Fruit fly (Drosophila melanogaster) whole organism, embryonic: ENCODE data around the gene CG18788.

ENCODE experiments used
- Adf1 ChIP-seq: fragments of 200-800 bp; sonication (Bioruptor generic); IDR thresholded peaks from 2 replicates; pipeline ENCODE4 v1.3.6; 2022; ENCODE audit warnings: missing biosample characterization, missing genetic modification characterization
- Antp ChIP-seq: fragments of 200-800 bp; sonication (Bioruptor generic); optimal IDR thresholded peaks from 3 replicates; lab custom pipeline; 2016; ENCODE audit warnings: missing biosample characterization, missing genetic modification characterization
- CG10321 ChIP-seq: fragments of 200-800 bp; sonication (Bioruptor generic); IDR thresholded peaks from 2 replicates; pipeline ENCODE4 v1.3.6; 2022; ENCODE audit warnings: missing biosample characterization, missing genetic modification characterization
- CG11456 ChIP-seq: fragments of 200-800 bp; sonication (Bioruptor generic); IDR thresholded peaks from 3 replicates; pipeline ENCODE4 v1.3.6; 2022; ENCODE audit warnings: missing biosample characterization, missing genetic modification characterization
- CG12236 ChIP-seq: fragments of 200-800 bp; sonication (Bioruptor generic); optimal IDR thresholded peaks from 2 replicates; lab custom pipeline; 2016; ENCODE audit warnings: missing biosample characterization, missing genetic modification characterization
- CG14667 ChIP-seq: fragments of 200-800 bp; sonication (Bioruptor generic); IDR thresholded peaks from 2 replicates; pipeline ENCODE4 v1.3.6; 2022; ENCODE audit warnings: missing biosample characterization, missing genetic modification characterization
- CG15011 ChIP-seq: fragments of 200-800 bp; sonication (Bioruptor generic); optimal IDR thresholded peaks from 3 replicates; lab custom pipeline; 2018; ENCODE audit warnings: missing biosample characterization, mild to moderate bottlenecking, missing genetic modification characterization
- CG15514 ChIP-seq: fragments of 200-800 bp; sonication (Bioruptor generic); optimal IDR thresholded peaks from 3 replicates; lab custom pipeline; 2017; ENCODE audit warnings: missing biosample characterization, missing genetic modification characterization, mild to moderate bottlenecking, moderate library complexity, missing genetic modification reagents
- CG16815 ChIP-seq: fragments of 200-800 bp; sonication (Bioruptor generic); optimal IDR thresholded peaks from 3 replicates; lab custom pipeline; 2017; ENCODE audit warnings: missing biosample characterization, mild to moderate bottlenecking, missing genetic modification characterization
- CG17359 ChIP-seq: fragments of 200-800 bp; sonication (Bioruptor generic); optimal IDR thresholded peaks from 3 replicates; lab custom pipeline; 2018; ENCODE audit warnings: missing biosample characterization, mild to moderate bottlenecking, missing genetic modification characterization, moderate library complexity
- CG17912 ChIP-seq: fragments of 200-800 bp; sonication (Bioruptor generic); optimal IDR thresholded peaks from 2 replicates; lab custom pipeline; 2018; ENCODE audit warnings: missing biosample characterization, mild to moderate bottlenecking, missing genetic modification characterization
- CG18619 ChIP-seq: fragments of 200-800 bp; sonication (Bioruptor generic); optimal IDR thresholded peaks from 3 replicates; lab custom pipeline; 2017; ENCODE audit warnings: missing biosample characterization, mild to moderate bottlenecking, missing genetic modification characterization
- CG2678 ChIP-seq: fragments of 200-800 bp; sonication (Bioruptor generic); optimal IDR thresholded peaks from 3 replicates; lab custom pipeline; 2019; ENCODE audit warnings: missing biosample characterization, mild to moderate bottlenecking, missing genetic modification characterization, moderate library complexity
- CG32772 ChIP-seq: fragments of 200-800 bp; sonication (Bioruptor generic); IDR thresholded peaks from 2 replicates; pipeline ENCODE4 v1.3.6; 2022; ENCODE audit warnings: missing biosample characterization, missing genetic modification characterization
- CG4617 ChIP-seq: fragments of 200-800 bp; sonication (Bioruptor generic); optimal IDR thresholded peaks from 3 replicates; lab custom pipeline; 2016; ENCODE audit warnings: missing biosample characterization, missing genetic modification characterization, borderline replicate concordance
- CG5953 ChIP-seq: fragments of 200-800 bp; sonication (Bioruptor generic); IDR thresholded peaks from 2 replicates; pipeline ENCODE4 v1.3.6; 2022; ENCODE audit warnings: missing biosample characterization, missing genetic modification characterization
- CG6683 ChIP-seq: fragments of 200-800 bp; sonication (Bioruptor generic); optimal IDR thresholded peaks from 2 replicates; lab custom pipeline; 2017; ENCODE audit warnings: missing biosample characterization, mild to moderate bottlenecking, missing genetic modification characterization, missing genetic modification reagents
- CkIIα-i1 ChIP-seq: fragments of 200-800 bp; sonication (Bioruptor generic); IDR thresholded peaks from 2 replicates; pipeline ENCODE4 v1.3.6; 2022; ENCODE audit warnings: missing biosample characterization, missing genetic modification characterization
- CrebB ChIP-seq: fragments of 200-800 bp; sonication (Bioruptor generic); optimal IDR thresholded peaks from 3 replicates; lab custom pipeline; 2018; ENCODE audit warnings: missing biosample characterization, mild to moderate bottlenecking, missing genetic modification characterization
- Dek ChIP-seq: fragments of 200-800 bp; sonication (Bioruptor generic); optimal IDR thresholded peaks from 3 replicates; lab custom pipeline; 2019; ENCODE audit warnings: missing biosample characterization, mild to moderate bottlenecking, missing genetic modification characterization, moderate library complexity
- Dfd ChIP-seq, 2 experiments: fragments of >200 bp; optimal IDR thresholded peaks; 2 replicates each; lab custom pipeline; 2017; ENCODE audit warnings: missing biosample characterization in 2 of 2, missing genetic modification characterization in 2 of 2
- Doc3 ChIP-seq: fragments of 200-800 bp; sonication (Bioruptor generic); IDR thresholded peaks from 3 replicates; pipeline ENCODE4 v1.3.6; 2022; ENCODE audit warnings: missing biosample characterization, missing genetic modification characterization; ENCODE audit not compliant: partially characterized antibody
- E2f2 ChIP-seq: fragments of 200-800 bp; sonication (Bioruptor generic); IDR thresholded peaks from 2 replicates; pipeline ENCODE4 v1.3.6; 2022; ENCODE audit warnings: missing biosample characterization, missing genetic modification characterization
- Eip74EF ChIP-seq, 2 experiments: fragments of 200-800 bp in 1 of 2; fragments of >200 bp in 1 of 2; sonication (Bioruptor generic) in 1 of 2; optimal IDR thresholded peaks; 2 replicates each; lab custom pipeline; 2017 to 2019; ENCODE audit warnings: missing biosample characterization in 2 of 2, missing genetic modification characterization in 2 of 2, mild to moderate bottlenecking in 1 of 2, moderate library complexity in 1 of 2
- HmgZ ChIP-seq: fragments of 200-800 bp; sonication (Bioruptor generic); optimal IDR thresholded peaks from 2 replicates; lab custom pipeline; 2018; ENCODE audit warnings: missing biosample characterization, mild to moderate bottlenecking, missing genetic modification characterization
- Hr3 ChIP-seq: fragments of 200-800 bp; sonication (Bioruptor generic); optimal IDR thresholded peaks from 3 replicates; lab custom pipeline; 2016; ENCODE audit warnings: missing biosample characterization, missing genetic modification characterization
- Lpt ChIP-seq: fragments of >200 bp; optimal IDR thresholded peaks from 2 replicates; lab custom pipeline; 2018; ENCODE audit warnings: missing biosample characterization, missing genetic modification characterization
- MESR4 ChIP-seq: fragments of 200-800 bp; sonication (Bioruptor generic); optimal IDR thresholded peaks from 2 replicates; lab custom pipeline; 2018; ENCODE audit warnings: missing biosample characterization, mild to moderate bottlenecking, missing genetic modification characterization, moderate library complexity
- Max ChIP-seq: fragments of 200-800 bp; sonication (Bioruptor generic); optimal IDR thresholded peaks from 2 replicates; lab custom pipeline; 2016; ENCODE audit warnings: missing biosample characterization, mild to moderate bottlenecking, missing genetic modification characterization
- Meics ChIP-seq: fragments of 200-800 bp; sonication (Bioruptor generic); optimal IDR thresholded peaks from 2 replicates; lab custom pipeline; 2017; ENCODE audit warnings: missing biosample characterization, mild to moderate bottlenecking, missing genetic modification characterization
- PHDP ChIP-seq: fragments of 200-800 bp; sonication (Bioruptor generic); optimal IDR thresholded peaks from 3 replicates; lab custom pipeline; 2018; ENCODE audit warnings: missing biosample characterization, mild to moderate bottlenecking, missing genetic modification characterization, moderate library complexity
- Sox100B ChIP-seq: fragments of 200-800 bp; sonication (Bioruptor generic); optimal IDR thresholded peaks from 3 replicates; lab custom pipeline; 2018; ENCODE audit warnings: missing biosample characterization, mild to moderate bottlenecking, missing genetic modification characterization
- bbx ChIP-seq: fragments of 200-800 bp; sonication (Bioruptor generic); IDR thresholded peaks from 2 replicates; pipeline ENCODE4 v1.3.6; 2022; ENCODE audit warnings: missing biosample characterization, missing genetic modification characterization; ENCODE audit not compliant: partially characterized antibody
- cato ChIP-seq: fragments of 200-800 bp; sonication (Bioruptor generic); optimal IDR thresholded peaks from 2 replicates; lab custom pipeline; 2016; ENCODE audit warnings: missing biosample characterization, missing genetic modification characterization, borderline replicate concordance
- ems ChIP-seq: fragments of 200-800 bp; sonication (Bioruptor generic); optimal IDR thresholded peaks from 3 replicates; lab custom pipeline; 2016; ENCODE audit warnings: missing biosample characterization, missing genetic modification characterization
- fu2 ChIP-seq: fragments of 200-800 bp; sonication (Bioruptor generic); optimal IDR thresholded peaks from 2 replicates; lab custom pipeline; 2016; ENCODE audit warnings: missing biosample characterization, missing genetic modification characterization
- gro ChIP-seq: fragments of 200-800 bp; sonication (Bioruptor generic); optimal IDR thresholded peaks from 2 replicates; lab custom pipeline; 2016; ENCODE audit warnings: missing biosample characterization, missing genetic modification characterization
- h ChIP-seq: fragments of >200 bp; optimal IDR thresholded peaks from 2 replicates; lab custom pipeline; 2017
- inv ChIP-seq: fragments of 200-800 bp; sonication (Bioruptor generic); IDR thresholded peaks from 2 replicates; pipeline ENCODE4 v1.3.6; 2022; ENCODE audit warnings: missing biosample characterization, missing genetic modification characterization; ENCODE audit not compliant: partially characterized antibody
- klu ChIP-seq: fragments of 200-800 bp; sonication (Bioruptor generic); IDR thresholded peaks from 2 replicates; pipeline ENCODE4 v1.3.6; 2022; ENCODE audit warnings: missing biosample characterization, missing genetic modification characterization
- nau ChIP-seq: fragments of 200-800 bp; sonication (Bioruptor generic); optimal IDR thresholded peaks from 3 replicates; lab custom pipeline; 2017; ENCODE audit warnings: missing biosample characterization, mild to moderate bottlenecking, missing genetic modification characterization, missing genetic modification reagents
- nerfin-1 ChIP-seq: fragments of 200-800 bp; sonication (Bioruptor generic); optimal IDR thresholded peaks from 3 replicates; lab custom pipeline; 2019; ENCODE audit warnings: missing biosample characterization, mild to moderate bottlenecking, missing genetic modification characterization, moderate library complexity
- otp ChIP-seq: fragments of 200-800 bp; sonication (Bioruptor generic); IDR thresholded peaks from 3 replicates; pipeline ENCODE4, ENCODE4 v1.3.6; 2022; ENCODE audit warnings: missing biosample characterization, missing genetic modification characterization
- phol ChIP-seq: fragments of 200-800 bp; sonication (Bioruptor generic); optimal IDR thresholded peaks from 3 replicates; lab custom pipeline; 2018; ENCODE audit warnings: missing biosample characterization, mild to moderate bottlenecking, missing genetic modification characterization, moderate library complexity
- sens-2 ChIP-seq: fragments of 200-800 bp; sonication (Bioruptor generic); IDR thresholded peaks from 2 replicates; pipeline ENCODE4 v1.3.6; 2022; ENCODE audit warnings: missing biosample characterization, missing genetic modification characterization
- slbo ChIP-seq: fragments of 200-800 bp; sonication (Bioruptor generic); IDR thresholded peaks from 2 replicates; pipeline ENCODE4 v1.3.6; 2022; ENCODE audit warnings: missing biosample characterization, missing genetic modification characterization
- tna ChIP-seq: fragments of 200-800 bp; sonication (Bioruptor generic); IDR thresholded peaks from 2 replicates; pipeline ENCODE4 v1.3.6; 2022; ENCODE audit warnings: missing biosample characterization, missing genetic modification characterization; ENCODE audit not compliant: partially characterized antibody
- trh ChIP-seq: fragments of 200-800 bp; sonication (Bioruptor generic); optimal IDR thresholded peaks from 2 replicates; lab custom pipeline; 2016; ENCODE audit warnings: missing biosample characterization, missing genetic modification characterization
- unc-4 ChIP-seq: fragments of 200-800 bp; sonication (Bioruptor generic); IDR thresholded peaks from 2 replicates; pipeline ENCODE4 v1.3.6; 2022; ENCODE audit warnings: missing biosample characterization, missing genetic modification characterization; ENCODE audit not compliant: partially characterized antibody
- usp ChIP-seq: fragments of >200 bp; optimal IDR thresholded peaks from 2 replicates; lab custom pipeline; 2017; ENCODE audit warnings: missing biosample characterization, missing genetic modification characterization
- z ChIP-seq: fragments of 200-800 bp; sonication (Bioruptor generic); IDR thresholded peaks from 3 replicates; pipeline ENCODE4 v1.3.6; 2022; ENCODE audit warnings: missing biosample characterization, missing genetic modification characterization

CG18788 gene

dm6 chr2L:12007331-12007791, 26.6 kb upstream of the CG18788 start (continued):
- peak; percentile 16 for TF ChIP-seq CG12236 (GFP tag; lab: Kevin White, UChicago)
- TF ChIP-seq Antp (GFP tag; lab: Kevin White, UChicago), result peak; percentile 5
- no peak for TF ChIP-seq cato (GFP tag; lab: Kevin White, UChicago)
- peak; percentile 49 for TF ChIP-seq PHDP (tag; lab: Kevin White, UChicago)
- TF ChIP-seq sens-2 (GFP tag; lab: Robert Waterston, UW), result no peak
- TF ChIP-seq Lpt, result no peak
- peak; percentile 75 for TF ChIP-seq CG15514 (GFP tag; lab: Kevin White, UChicago)
- TF ChIP-seq bbx (GFP tag; lab: Robert Waterston, UW), result no peak
- TF ChIP-seq Sox100B (GFP tag; lab: Kevin White, UChicago), result peak; percentile 35
- no peak for TF ChIP-seq otp
- no peak for TF ChIP-seq CG11456
- no peak for TF ChIP-seq inv (GFP tag; lab: Robert Waterston, UW)
- peak; percentile 98 for TF ChIP-seq CG17912 (GFP tag; lab: Kevin White, UChicago)
- TF ChIP-seq h, result peak; percentile 25
- no peak for TF ChIP-seq CG4617
- TF ChIP-seq usp (GFP tag; lab: Kevin White, UChicago), result no peak
- TF ChIP-seq Meics (GFP tag; lab: Kevin White, UChicago), result no peak
- no peak for TF ChIP-seq CG14667
- no peak for TF ChIP-seq CG15011
- TF ChIP-seq phol (tag; lab: Kevin White, UChicago), result peak; percentile 26
- TF ChIP-seq Max (GFP tag; lab: Kevin White, UChicago), result peak; percentile 26
- TF ChIP-seq Doc3 (GFP tag; lab: Robert Waterston, UW), result no peak
- no peak for TF ChIP-seq klu (GFP tag; lab: Robert Waterston, UW)
- peak; percentile 42 for TF ChIP-seq CG17359 (tag; lab: Kevin White, UChicago)
- TF ChIP-seq CG32772 (GFP tag; lab: Robert Waterston, UW), result no peak
- TF ChIP-seq CG16815 (GFP tag; lab: Kevin White, UChicago), result no peak
- no peak for TF ChIP-seq CkIIα-i1
- peak; percentile 12 for TF ChIP-seq ems
- peak; percentile 84 for TF ChIP-seq nau
- no peak for TF ChIP-seq CG10321 (GFP tag; lab: Robert Waterston, UW)
- peak; percentile 47 for TF ChIP-seq Dek
- TF ChIP-seq slbo (GFP tag; lab: Robert Waterston, UW), result no peak
- no peak for TF ChIP-seq tna (GFP tag; lab: Robert Waterston, UW)
- no peak for TF ChIP-seq Hr3 (GFP tag; lab: Kevin White, UChicago)
- TF ChIP-seq CG2678, result peak; percentile 41
- TF ChIP-seq Eip74EF (GFP tag; optimal IDR thresholded peaks at IDR 0.05; lab: Kevin White, UChicago), result peak in 1 of 2 experiments; percentile 89
- no peak for TF ChIP-seq unc-4 (GFP tag; lab: Robert Waterston, UW)
- TF ChIP-seq z (GFP tag; lab: Robert Waterston, UW), result no peak
- TF ChIP-seq Adf1 (GFP tag; lab: Robert Waterston, UW), result no peak
- no peak for TF ChIP-seq fu2 (GFP tag; lab: Kevin White, UChicago)
- TF ChIP-seq trh (GFP tag; lab: Kevin White, UChicago), result no peak
- peak; percentile 32 for TF ChIP-seq MESR4 (GFP tag; lab: Kevin White, UChicago)
- peak; percentile 29 for TF ChIP-seq CG18619 (GFP tag; lab: Kevin White, UChicago)
- TF ChIP-seq gro (GFP tag; lab: Kevin White, UChicago), result peak; percentile 85
- peak; percentile 88 for TF ChIP-seq nerfin-1 (tag; lab: Kevin White, UChicago)
- TF ChIP-seq E2f2 (GFP tag; lab: Robert Waterston, UW), result no peak
- no peak for TF ChIP-seq CG5953 (GFP tag; lab: Robert Waterston, UW)
- no peak for TF ChIP-seq Dfd (GFP tag; optimal IDR thresholded peaks at IDR 0.05; lab: Kevin White, UChicago)
- TF ChIP-seq CrebB (tag; lab: Kevin White, UChicago), result peak; percentile 74
- TF ChIP-seq CG6683 (GFP tag; lab: Kevin White, UChicago), result no peak
- peak; percentile 93 for TF ChIP-seq HmgZ (tag; lab: Kevin White, UChicago)
